Worm (Caenorhabditis elegans): ENCODE measurements around the gene K11H12.8.

K11H12.8 gene

ce11 chrIV:654526-655440 lies at the start of gene K11H12.8, which contains the start of gene rpl-15:
K11H12.8 (plus strand) TSS chrIV:655390.
rpl-15 (minus strand) TSS chrIV:654576.
- TF ChIP-seq unc-55 (GFP tag; optimal IDR thresholded peaks at IDR 0.05) (peak; percentile 100), Y55F3AM.14 (GFP tag; optimal IDR thresholded peaks at IDR 0.05) (peak; percentile 100), ama-1 (optimal IDR thresholded peaks at IDR 0.05) (peak; percentile 90), skn-1 (tag; optimal IDR thresholded peaks at IDR 0.05) (peak; percentile 94), mab-5 (tag; optimal IDR thresholded peaks at IDR 0.05) (peak; percentile 98), gmeb-1 (tag; optimal IDR thresholded peaks at IDR 0.05) (peak; percentile 98), unc-62 (GFP tag; optimal IDR thresholded peaks at IDR 0.05) (peak; percentile 99), nhr-25 (tag; optimal IDR thresholded peaks at IDR 0.05) (peak; percentile 99), F13H6.1 (tag; optimal IDR thresholded peaks at IDR 0.05) (peak; percentile 100), nhr-12 (tag; optimal IDR thresholded peaks at IDR 0.05) (peak; percentile 80), nhr-11 (tag; optimal IDR thresholded peaks at IDR 0.05) (peak; percentile 77), lin-39 (tag; optimal IDR thresholded peaks at IDR 0.05) (peak; percentile 95), crh-2 (tag; optimal IDR thresholded peaks at IDR 0.05) (peak; percentile 100), egl-27 (tag; optimal IDR thresholded peaks at IDR 0.05) (peak; percentile 99), ZK546.5 (tag; optimal IDR thresholded peaks at IDR 0.05) (peak; percentile 92), aly-2 (tag; optimal IDR thresholded peaks at IDR 0.05) (peak; percentile 79), nhr-23 (tag; optimal IDR thresholded peaks at IDR 0.05) (peak; percentile 39), snpc-4 (tag; optimal IDR thresholded peaks at IDR 0.05) (peak; percentile 97), mdl-1 (tag; optimal IDR thresholded peaks at IDR 0.05) (peak; percentile 56 to 98), C34F6.9 (tag; optimal IDR thresholded peaks at IDR 0.05) (peak; percentile 100), sem-4 (tag; optimal IDR thresholded peaks at IDR 0.05) (peak; percentile 100), ztf-4 (tag; optimal IDR thresholded peaks at IDR 0.05) (peak; percentile 100), lin-13 (GFP tag; optimal IDR thresholded peaks at IDR 0.05) (peak; percentile 100), nhr-21 (tag; optimal IDR thresholded peaks at IDR 0.05) (peak; percentile 100), blmp-1 (tag; optimal IDR thresholded peaks at IDR 0.05; ENCODE audit: insufficient read depth) (peak; percentile 97), sma-3 (GFP tag; optimal IDR thresholded peaks at IDR 0.05) (peak; percentile 100), ztf-11 (tag; optimal IDR thresholded peaks at IDR 0.05) (peak; percentile 73), R02D3.7 (tag; optimal IDR thresholded peaks at IDR 0.05) (peak; percentile 94), nhr-129 (tag; optimal IDR thresholded peaks at IDR 0.05) (peak; percentile 98), ceh-16 (tag; optimal IDR thresholded peaks at IDR 0.05) (peak; percentile 99), elt-1 (tag; optimal IDR thresholded peaks at IDR 0.05) (peak; percentile 48), alr-1 (tag; optimal IDR thresholded peaks at IDR 0.05) (no peak), elt-3 (tag; optimal IDR thresholded peaks at IDR 0.05) (no peak), unc-39 (tag; optimal IDR thresholded peaks at IDR 0.05) (peak; percentile 42), lin-11 (tag; optimal IDR thresholded peaks at IDR 0.05) (peak; percentile 100), dmd-4 (tag; optimal IDR thresholded peaks at IDR 0.05) (peak; percentile 77), zag-1 (tag; optimal IDR thresholded peaks at IDR 0.05) (peak; percentile 99), peb-1 (tag; optimal IDR thresholded peaks at IDR 0.05) (no peak), nhr-6 (tag; optimal IDR thresholded peaks at IDR 0.05) (peak; percentile 100), sma-9 (GFP tag; optimal IDR thresholded peaks at IDR 0.05) (peak; percentile 100), sma-9 (tag; optimal IDR thresholded peaks at IDR 0.05) (no peak), fos-1 (tag; optimal IDR thresholded peaks at IDR 0.05) (peak; percentile 100), lsy-2 (tag; optimal IDR thresholded peaks at IDR 0.05) (peak; percentile 100), nhr-237 (tag; optimal IDR thresholded peaks at IDR 0.05) (peak; percentile 91), mbf-1 (tag; optimal IDR thresholded peaks at IDR 0.05) (peak; percentile 68), nhr-77 (tag; optimal IDR thresholded peaks at IDR 0.05) (peak; percentile 95), ztf-1 (GFP tag; conservative IDR thresholded peaks at IDR 0.05) (peak; percentile 96; the same call in 1 of the 2 replicates), ceh-82 (tag; optimal IDR thresholded peaks at IDR 0.05) (peak; percentile 97), nhr-10 (tag; optimal IDR thresholded peaks at IDR 0.05) (peak; percentile 95)
